Worm (Caenorhabditis elegans): ENCODE results near the gene dpy-18.

DNA sequence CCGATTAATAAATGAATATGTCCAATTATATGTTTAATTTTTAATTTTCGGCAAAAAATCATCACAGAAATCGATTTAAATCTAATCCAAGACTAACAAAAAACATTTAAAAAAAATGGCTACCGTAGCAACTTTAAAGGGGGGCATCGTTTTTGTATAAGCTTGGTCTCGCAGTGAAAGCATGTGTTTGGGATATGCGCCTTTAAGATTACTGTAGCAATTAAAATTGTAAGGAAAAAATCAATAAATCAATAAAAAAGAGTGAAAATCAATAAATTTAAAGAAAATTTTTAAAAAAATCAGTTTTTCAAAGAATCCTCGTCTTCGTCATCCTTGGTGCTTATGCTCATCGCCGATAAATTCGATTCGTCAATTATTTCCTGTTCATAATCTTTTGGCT is 33.7 kb downstream of the dpy-18 start:
- TF ChIP-seq ama-1 (optimal IDR thresholded peaks at IDR 0.05) (no peak), ets-7 (tag; optimal IDR thresholded peaks at IDR 0.05) (no peak), tbx-37 (GFP tag; conservative IDR thresholded peaks at IDR 0.05) (no peak), hmg-4 (GFP tag; optimal IDR thresholded peaks at IDR 0.05) (no peak), hnd-1 (tag; optimal IDR thresholded peaks at IDR 0.05) (no peak), pes-1 (GFP tag; IDR thresholded peaks at IDR 0.05) (no peak), ceh-13 (GFP tag; optimal IDR thresholded peaks at IDR 0.05) (no peak), flt-1 (GFP tag; IDR thresholded peaks at IDR 0.05) (no peak), tra-4 (tag; optimal IDR thresholded peaks at IDR 0.05) (no peak), aly-1 (tag; optimal IDR thresholded peaks at IDR 0.05) (no peak), scrt-1 (GFP tag; IDR thresholded peaks at IDR 0.05) (no peak), tbx-11 (GFP tag; IDR thresholded peaks at IDR 0.05) (no peak), sea-1 (GFP tag; conservative IDR thresholded peaks at IDR 0.05) (no peak)

All from whole organism, early embryonic.